Worm (Caenorhabditis elegans) whole organism, mixed stage, embryonic: Measurements from ENCODE around the gene F26G1.11.

ENCODE experiments used
- ces-1 ChIP-seq: fragments of 150-350 bp; optimal IDR thresholded peaks from 2 replicates; lab custom pipeline; 2014; ENCODE audit warnings: missing biosample characterization, missing genetic modification reagents, missing genetic modification characterization
- lsy-2 ChIP-seq: fragments of 150-350 bp; optimal IDR thresholded peaks from 2 replicates; lab custom pipeline; 2014; ENCODE audit warnings: missing biosample characterization, missing genetic modification characterization
- nhr-12 ChIP-seq: fragments of 150-350 bp; optimal IDR thresholded peaks from 2 replicates; lab custom pipeline; 2014; ENCODE audit warnings: missing biosample characterization, missing genetic modification characterization
- nhr-2 ChIP-seq: fragments of 150-350 bp; optimal IDR thresholded peaks from 2 replicates; lab custom pipeline; 2014; ENCODE audit warnings: missing biosample characterization, missing genetic modification characterization
- nhr-76 ChIP-seq: sonication (generic microtip); optimal IDR thresholded peaks from 2 replicates; lab custom pipeline; 2017; ENCODE audit warnings: missing biosample characterization, missing genetic modification characterization
- pha-4 ChIP-seq: fragments of 150-350 bp; optimal IDR thresholded peaks from 2 replicates; lab custom pipeline; 2018; ENCODE audit warnings: missing biosample characterization, missing genetic modification reagents, missing genetic modification characterization
- sem-2 ChIP-seq: fragments of 200-800 bp; sonication (Bioruptor generic); optimal IDR thresholded peaks from 2 replicates; lab custom pipeline; 2018; ENCODE audit warnings: mild to moderate bottlenecking, missing genetic modification characterization, missing compliant biosample characterization
- snpc-4 ChIP-seq: fragments of 150-350 bp; optimal IDR thresholded peaks from 2 replicates; lab custom pipeline; 2014; ENCODE audit warnings: missing biosample characterization, missing genetic modification characterization
- unc-39 ChIP-seq: fragments of 150-350 bp; optimal IDR thresholded peaks from 2 replicates; lab custom pipeline; 2014; ENCODE audit warnings: missing biosample characterization, missing genetic modification characterization
- ztf-11 ChIP-seq: fragments of 150-350 bp; optimal IDR thresholded peaks from 2 replicates; lab custom pipeline; 2014; ENCODE audit warnings: missing biosample characterization, missing genetic modification characterization

ce11 chrII:4752257-4752728 is 24.6 kb upstream of the F26G1.11 start, which contains the start of gene F41C3.1:
- no peak for TF ChIP-seq lsy-2 (tag; lab: Kevin White, UChicago)
- no peak for TF ChIP-seq ces-1 (GFP tag; lab: Kevin White, UChicago)
- TF ChIP-seq nhr-12 (tag; lab: Kevin White, UChicago): no peak
- no peak for TF ChIP-seq ztf-11
- no peak for TF ChIP-seq nhr-2 (tag; lab: Kevin White, UChicago)
- no peak for TF ChIP-seq sem-2
- no peak for TF ChIP-seq pha-4 (tag; lab: Kevin White, UChicago)
- TF ChIP-seq unc-39: no peak
- no peak for TF ChIP-seq nhr-76 (tag; lab: Kevin White, UChicago)
- no peak for TF ChIP-seq snpc-4
